Worm (Caenorhabditis elegans): ENCODE measurements around the gene T10B5.10.
A peak's percentile ranks its signal among the peaks of the same experiment; 100 is the strongest.
"Not testable (repeated sequence)": the region's sequence is repeated elsewhere in the genome, so short reads cannot be mapped to it uniquely, and the experiment has no call there.

The T10B5.10 gene

DNA sequence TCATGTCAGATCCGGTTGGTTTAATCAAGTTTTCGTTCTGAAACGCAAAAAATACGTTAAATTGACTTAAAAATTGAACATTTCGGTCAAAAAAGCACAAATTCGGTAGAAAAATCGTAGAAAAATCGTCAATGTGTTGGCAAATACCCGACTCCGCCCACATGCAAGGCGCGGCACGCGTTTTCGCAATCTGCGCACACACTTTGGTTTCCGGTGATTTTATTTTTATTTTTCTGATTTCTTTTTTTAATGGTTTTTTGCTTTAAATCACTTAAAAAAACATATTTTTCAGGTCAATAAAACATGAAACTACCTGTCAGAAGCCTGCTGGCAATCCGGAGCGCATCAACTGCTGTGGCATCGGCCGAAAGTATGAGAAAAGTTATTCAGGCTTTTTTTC, 34.8 kb downstream of the T10B5.10 start, which contains the start of the genes gly-7 and mrpl-39:
TSS of gene gly-7 (minus strand) at position 37 of the 400 bp plus-strand sequence.
TSS of gene mrpl-39 (plus strand) at position 293 of the 400 bp plus-strand sequence.
- TF ChIP-seq hmg-4 (GFP tag; optimal IDR thresholded peaks at IDR 0.05) (no peak), tbx-37 (GFP tag; conservative IDR thresholded peaks at IDR 0.05) (peak; percentile 56), ama-1 (optimal IDR thresholded peaks at IDR 0.05) (no peak), F13C5.2 (tag; optimal IDR thresholded peaks at IDR 0.05) (peak; percentile 61), scrt-1 (GFP tag; IDR thresholded peaks at IDR 0.05) (0 out of 2 replicates have a peak, but pooled peaks have one; percentile 68), flt-1 (GFP tag; IDR thresholded peaks at IDR 0.05) (peak; percentile 60; the same call in 1 of the 2 replicates), B0310.2 (tag; optimal IDR thresholded peaks at IDR 0.05) (no peak), aly-1 (tag; optimal IDR thresholded peaks at IDR 0.05) (no peak), tbx-11 (GFP tag; IDR thresholded peaks at IDR 0.05) (peak; percentile 46; the same call in 1 of the 2 replicates), ceh-13 (GFP tag; optimal IDR thresholded peaks at IDR 0.05) (no peak), ceh-36 (tag; optimal IDR thresholded peaks at IDR 0.05) (peak; percentile 10), pes-1 (GFP tag; IDR thresholded peaks at IDR 0.05) (peak; percentile 70), hmbx-1 (tag; optimal IDR thresholded peaks at IDR 0.05) (no peak), sea-1 (GFP tag; conservative IDR thresholded peaks at IDR 0.05) (no peak)

DNA sequence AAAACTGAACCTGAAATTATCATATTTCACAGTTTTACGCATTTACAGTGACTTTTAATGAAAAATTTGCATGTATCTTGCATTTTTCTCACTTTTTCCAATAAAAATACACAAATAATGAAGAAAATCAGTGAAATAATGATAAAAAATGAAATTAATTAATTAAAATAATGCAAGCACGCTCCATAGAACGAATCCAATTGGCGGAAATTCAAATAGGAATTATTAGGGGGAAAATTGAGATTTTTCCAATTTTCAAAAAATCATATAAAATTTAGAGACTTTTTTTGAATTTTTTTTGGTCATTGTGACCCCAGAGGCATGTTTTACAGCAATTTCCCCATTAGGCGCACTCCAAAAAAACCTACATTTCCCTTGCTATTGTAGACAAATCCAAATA, 35.3 kb downstream of the T10B5.10 start:
- TF ChIP-seq pes-1 (GFP tag; IDR thresholded peaks at IDR 0.05) (no peak), tra-4 (tag; optimal IDR thresholded peaks at IDR 0.05) (no peak), ceh-36 (tag; optimal IDR thresholded peaks at IDR 0.05) (no peak), aly-1 (tag; optimal IDR thresholded peaks at IDR 0.05) (no peak), tbx-11 (GFP tag; IDR thresholded peaks at IDR 0.05) (no peak)

DNA sequence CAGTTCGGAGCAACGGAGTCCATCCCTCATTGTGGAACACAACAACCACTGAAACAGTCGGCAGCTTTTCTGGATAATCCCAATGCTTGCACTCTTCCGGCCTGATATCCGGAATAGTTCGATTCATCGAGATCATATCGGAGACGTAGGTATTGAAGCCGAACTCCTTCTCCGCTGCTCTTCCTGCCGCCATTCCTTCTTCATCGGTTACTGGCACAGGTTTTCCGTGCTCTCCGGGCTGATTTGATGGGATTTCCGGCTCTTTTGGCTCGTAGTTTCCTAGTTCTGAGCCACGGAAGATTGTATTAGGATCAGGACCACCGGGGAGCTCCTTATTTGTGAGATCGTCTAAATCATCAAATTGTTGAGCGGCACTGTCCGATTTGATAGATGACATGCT, 36.1 kb downstream of the T10B5.10 start:
- TF ChIP-seq tbx-37 (GFP tag; conservative IDR thresholded peaks at IDR 0.05), result no peak
- no peak for TF ChIP-seq hmbx-1 (tag; optimal IDR thresholded peaks at IDR 0.05)
- no peak for TF ChIP-seq pes-1 (GFP tag; IDR thresholded peaks at IDR 0.05)
- TF ChIP-seq tbx-11 (GFP tag; IDR thresholded peaks at IDR 0.05), result no peak

DNA sequence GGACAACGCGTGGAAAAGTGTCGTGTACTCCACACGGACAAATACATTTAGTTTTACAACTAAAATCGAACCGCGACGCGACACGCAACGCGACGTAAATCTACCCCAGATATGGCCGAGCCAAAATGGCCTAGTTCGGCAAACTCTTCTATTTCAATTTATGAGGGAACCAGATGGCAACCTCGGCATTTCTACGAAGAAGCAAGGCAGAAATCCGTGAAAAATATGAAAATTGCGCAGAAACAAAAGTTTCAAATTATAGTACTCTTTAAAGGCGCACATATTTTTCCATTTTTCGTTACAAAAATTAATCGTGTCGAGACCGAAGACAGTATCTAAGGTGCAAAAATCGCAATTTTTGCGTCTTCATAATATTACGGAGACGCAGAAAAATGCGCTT, 41.3 kb downstream of the T10B5.10 start, which contains the start of gene Y46H3A.5:
TSS of gene Y46H3A.5 (minus strand) at position 101 of the 400 bp plus-strand sequence.
- TF ChIP-seq B0310.2, F13C5.2, ceh-36 (tag; optimal IDR thresholded peaks at IDR 0.05): not testable (repeated sequence)

DNA sequence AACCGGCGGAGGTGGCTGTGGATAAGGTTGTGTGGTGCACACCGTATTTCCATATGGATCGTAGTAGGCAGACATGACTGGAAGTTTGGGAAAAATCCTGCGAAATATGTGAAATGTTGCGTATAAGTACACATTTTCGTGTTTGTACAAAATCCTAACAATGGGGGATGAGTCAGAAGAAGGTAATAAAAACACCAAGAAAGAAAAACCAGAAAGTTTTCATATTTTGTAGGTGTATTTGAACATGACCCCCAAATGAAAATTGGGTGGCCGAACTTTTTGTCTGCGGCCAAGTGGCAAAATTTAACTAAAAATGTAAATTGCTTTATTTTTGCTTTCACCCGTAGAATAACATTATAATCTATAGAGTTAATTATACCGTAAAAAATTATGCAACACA, 45.0 kb downstream of the T10B5.10 start, which contains the start of gene Y46H3A.4:
TSS of gene Y46H3A.4 (minus strand) at position 101 of the 400 bp plus-strand sequence.
- TF ChIP-seq ceh-36 (tag; optimal IDR thresholded peaks at IDR 0.05), result no peak
- no peak for TF ChIP-seq ets-7 (tag; optimal IDR thresholded peaks at IDR 0.05)
- no peak for TF ChIP-seq scrt-1 (GFP tag; IDR thresholded peaks at IDR 0.05)
- no peak for TF ChIP-seq flt-1 (GFP tag; IDR thresholded peaks at IDR 0.05)
- TF ChIP-seq aly-1 (tag; optimal IDR thresholded peaks at IDR 0.05), result no peak
- no peak for TF ChIP-seq B0310.2 (tag; optimal IDR thresholded peaks at IDR 0.05)
- TF ChIP-seq sea-1 (GFP tag; conservative IDR thresholded peaks at IDR 0.05), result no peak
- no peak for TF ChIP-seq tbx-37 (GFP tag; conservative IDR thresholded peaks at IDR 0.05)
- TF ChIP-seq ceh-13 (GFP tag; optimal IDR thresholded peaks at IDR 0.05), result no peak
- TF ChIP-seq hnd-1 (tag; optimal IDR thresholded peaks at IDR 0.05), result no peak
- no peak for TF ChIP-seq tra-4 (tag; optimal IDR thresholded peaks at IDR 0.05)
- no peak for TF ChIP-seq pes-1 (GFP tag; IDR thresholded peaks at IDR 0.05)
- no peak for TF ChIP-seq hmbx-1 (tag; optimal IDR thresholded peaks at IDR 0.05)

DNA sequence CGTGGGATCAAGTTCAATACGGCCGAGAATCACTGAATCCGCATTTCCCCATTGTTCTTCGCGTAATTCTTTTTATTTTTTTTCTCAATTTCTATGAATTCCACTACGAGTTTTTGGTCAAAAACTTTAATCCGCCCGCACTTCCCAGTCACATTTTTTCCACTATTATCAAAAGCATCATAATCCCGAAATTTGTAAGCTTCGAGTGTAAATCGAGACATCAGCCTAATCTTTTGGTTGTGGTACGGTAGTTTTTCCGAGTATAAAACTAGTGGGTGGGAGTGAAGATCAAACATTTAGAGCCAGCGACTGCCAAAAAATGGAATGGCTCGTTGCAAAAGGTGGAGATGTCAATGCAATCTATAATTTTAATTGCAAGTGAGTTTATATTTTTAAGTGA, 48.9 kb downstream of the T10B5.10 start, which contains the start of gene srt-42:
TSS of gene srt-42 (plus strand) at position 301 of the 400 bp plus-strand sequence.
- no peak for TF ChIP-seq B0310.2 (tag; optimal IDR thresholded peaks at IDR 0.05)
- TF ChIP-seq ceh-13 (GFP tag; optimal IDR thresholded peaks at IDR 0.05), result no peak
- no peak for TF ChIP-seq sea-1 (GFP tag; conservative IDR thresholded peaks at IDR 0.05)

DNA sequence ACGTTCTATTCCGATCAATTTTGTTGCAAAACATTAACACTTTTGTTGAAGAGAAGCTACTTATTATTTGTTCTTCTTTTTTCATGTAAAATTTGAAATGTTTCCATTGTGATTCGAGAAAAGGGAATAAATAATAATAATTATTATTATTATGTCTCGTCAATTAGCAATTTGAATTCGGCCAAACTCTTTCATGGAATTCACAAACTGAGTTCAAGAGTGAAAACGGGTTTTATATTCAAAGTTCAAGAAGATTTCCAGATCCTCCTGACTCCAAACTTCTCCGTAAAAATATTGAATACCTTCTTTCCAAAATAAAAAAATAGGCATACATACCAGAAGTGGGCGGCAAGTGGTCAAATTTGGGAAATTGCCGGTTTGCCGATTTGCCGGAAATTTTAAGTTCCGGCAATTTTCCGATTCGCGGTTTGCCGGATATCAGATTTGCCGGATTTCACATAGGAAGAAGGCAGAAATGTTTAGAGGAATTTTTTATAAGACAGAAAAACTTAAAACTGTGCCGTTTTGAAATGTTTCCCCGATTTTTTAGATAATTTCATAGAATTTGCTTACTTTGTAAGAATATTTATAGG, 50.3 kb downstream of the T10B5.10 start:
- TF ChIP-seq sea-1 (GFP tag; conservative IDR thresholded peaks at IDR 0.05) (0 out of 2 replicates have a peak, but pooled peaks have one; percentile 16), tbx-37 (GFP tag; conservative IDR thresholded peaks at IDR 0.05) (no peak)

DNA sequence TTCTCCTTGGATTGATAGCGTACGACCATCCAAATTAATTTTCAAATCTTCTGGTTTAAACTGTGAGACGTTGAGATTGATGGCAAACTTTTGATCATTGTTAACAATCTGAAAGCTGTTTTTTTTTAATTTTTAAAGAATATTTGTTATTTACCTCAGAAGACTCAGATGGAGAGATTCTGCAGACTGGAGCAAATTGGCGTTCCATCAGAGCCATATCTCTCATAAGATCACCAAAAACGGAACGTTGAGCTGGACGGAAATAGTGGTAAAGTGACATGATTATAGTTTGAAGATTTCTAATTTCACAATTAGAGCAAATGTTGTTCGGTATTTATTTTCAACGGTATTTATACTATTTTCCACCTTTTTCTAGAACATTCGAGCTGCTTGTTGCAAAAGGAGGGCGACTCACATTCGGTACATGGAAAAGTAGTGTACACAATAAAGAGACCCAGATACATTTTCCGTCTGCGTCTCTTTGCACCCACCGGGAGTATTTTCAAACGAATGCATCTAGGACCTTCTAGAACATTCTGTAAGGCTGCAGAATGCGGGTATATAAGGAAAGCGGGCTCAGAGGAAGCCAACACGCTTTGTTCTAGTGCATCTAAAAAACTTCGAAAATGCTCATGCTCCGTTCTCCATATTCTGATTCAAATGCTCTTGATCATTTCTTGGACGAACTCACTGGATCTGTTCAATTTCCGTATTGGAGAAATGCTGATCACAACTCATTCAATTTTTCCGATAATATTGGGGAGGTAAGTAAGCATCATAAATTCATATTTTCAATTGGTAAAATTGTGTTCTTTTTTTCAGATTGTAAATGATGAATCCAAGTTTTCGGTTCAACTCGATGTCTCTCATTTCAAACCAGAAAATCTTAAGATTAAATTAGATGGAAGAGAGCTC, 51.2 kb downstream of the T10B5.10 start, which contains the start of the genes hsp-16.2 and hsp-16.41:
TSS of gene hsp-16.2 (minus strand) at position 313 of the 915 bp plus-strand sequence.
TSS of gene hsp-16.41 (plus strand) at position 534 of the 915 bp plus-strand sequence.
- TF ChIP-seq ama-1 (optimal IDR thresholded peaks at IDR 0.05), result peak; percentile 76
- TF ChIP-seq tra-4 (tag; optimal IDR thresholded peaks at IDR 0.05), result no peak
